Fruit fly (Drosophila melanogaster) whole organism, prepupa: Measurements from ENCODE around the gene CG10348.

Experiments used
- CG10631 ChIP-seq: fragments of 200-800 bp; sonication (Bioruptor generic); optimal IDR thresholded peaks from 2 replicates; lab custom pipeline; 2016; ENCODE audit warnings: missing biosample characterization, missing genetic modification characterization
- CG10669 ChIP-seq: fragments of 200-800 bp; sonication (Bioruptor generic); optimal IDR thresholded peaks from 3 replicates; lab custom pipeline; 2018; ENCODE audit warnings: missing biosample characterization, mild to moderate bottlenecking, missing genetic modification characterization, moderate library complexity
- CG11294 ChIP-seq: fragments of 200-800 bp; sonication (Bioruptor generic); IDR thresholded peaks from 2 replicates; pipeline ENCODE4 v1.3.6; 2022; ENCODE audit warnings: missing biosample characterization, missing genetic modification characterization
- CG11762 ChIP-seq: fragments of 200-800 bp; sonication (Bioruptor generic); optimal IDR thresholded peaks from 3 replicates; lab custom pipeline; 2016; ENCODE audit warnings: missing biosample characterization, missing genetic modification characterization; ENCODE audit not compliant: insufficient read depth
- CG11902 ChIP-seq: fragments of 200-800 bp; sonication (Bioruptor generic); optimal IDR thresholded peaks from 3 replicates; lab custom pipeline; 2016; ENCODE audit warnings: missing biosample characterization, missing genetic modification characterization
- CG15336 ChIP-seq: fragments of 200-800 bp; sonication (Bioruptor generic); IDR thresholded peaks from 2 replicates; pipeline ENCODE4 v1.3.6; 2022; ENCODE audit warnings: missing biosample characterization, missing genetic modification characterization
- CG1621 ChIP-seq: fragments of 200-800 bp; sonication (Bioruptor generic); optimal IDR thresholded peaks from 3 replicates; lab custom pipeline; 2018; ENCODE audit warnings: missing biosample characterization, mild to moderate bottlenecking, missing genetic modification characterization
- CG16779 ChIP-seq: fragments of 200-800 bp; sonication (Bioruptor generic); optimal IDR thresholded peaks from 3 replicates; lab custom pipeline; 2017; ENCODE audit warnings: missing biosample characterization, mild to moderate bottlenecking, missing genetic modification characterization
- CG3032 ChIP-seq: fragments of 200-800 bp; optimal IDR thresholded peaks from 2 replicates; lab custom pipeline; 2019; ENCODE audit warnings: missing biosample characterization, mild to moderate bottlenecking, missing genetic modification characterization, moderate library complexity
- CG31627 ChIP-seq: fragments of 200-800 bp; sonication (Bioruptor generic); optimal IDR thresholded peaks from 3 replicates; lab custom pipeline; 2016; ENCODE audit warnings: missing biosample characterization, missing genetic modification characterization
- CG32006 ChIP-seq: fragments of 200-800 bp; sonication (Bioruptor generic); optimal IDR thresholded peaks from 3 replicates; lab custom pipeline; 2017; ENCODE audit warnings: missing biosample characterization, mild to moderate bottlenecking, missing genetic modification characterization
- CG34406 ChIP-seq: fragments of 200-800 bp; sonication (Bioruptor generic); optimal IDR thresholded peaks from 3 replicates; lab custom pipeline; 2016; ENCODE audit warnings: missing biosample characterization, missing genetic modification characterization
- CG6163 ChIP-seq: fragments of 200-800 bp; sonication (Bioruptor generic); IDR thresholded peaks from 3 replicates; pipeline ENCODE4 v1.3.6; 2022; ENCODE audit warnings: missing biosample characterization, missing genetic modification characterization
- CG6276 ChIP-seq: fragments of 200-800 bp; sonication (Bioruptor generic); optimal IDR thresholded peaks from 2 replicates; lab custom pipeline; 2017; ENCODE audit warnings: missing biosample characterization, mild to moderate bottlenecking, missing genetic modification characterization
- CG6808 ChIP-seq: fragments of 200-800 bp; sonication (Bioruptor generic); optimal IDR thresholded peaks from 3 replicates; lab custom pipeline; 2017; ENCODE audit warnings: missing biosample characterization, missing genetic modification characterization, mild to moderate bottlenecking, moderate library complexity, missing genetic modification reagents
- CG7368 ChIP-seq: fragments of 200-800 bp; sonication (Bioruptor generic); optimal IDR thresholded peaks from 3 replicates; lab custom pipeline; 2016; ENCODE audit warnings: missing biosample characterization, missing genetic modification characterization
- CG8119 ChIP-seq: fragments of 200-800 bp; sonication (Bioruptor generic); IDR thresholded peaks from 3 replicates; pipeline ENCODE4 v1.3.6; 2022; ENCODE audit warnings: missing biosample characterization, missing genetic modification characterization
- CG8319 ChIP-seq: fragments of 200-800 bp; sonication (Bioruptor generic); optimal IDR thresholded peaks from 3 replicates; lab custom pipeline; 2016; ENCODE audit warnings: missing biosample characterization, missing genetic modification characterization
- CG8632 ChIP-seq: fragments of 200-800 bp; sonication (Bioruptor generic); optimal IDR thresholded peaks from 3 replicates; lab custom pipeline; 2016; ENCODE audit warnings: missing biosample characterization, missing genetic modification characterization
- CG9139 ChIP-seq: fragments of 200-800 bp; sonication (Bioruptor generic); optimal IDR thresholded peaks from 3 replicates; lab custom pipeline; 2017; ENCODE audit warnings: missing biosample characterization, mild to moderate bottlenecking, missing genetic modification characterization
- Eip75B ChIP-seq: fragments of 200-800 bp; sonication (Bioruptor generic); optimal IDR thresholded peaks from 3 replicates; lab custom pipeline; 2016; ENCODE audit warnings: missing biosample characterization, missing genetic modification characterization
- Eip78C ChIP-seq: fragments of 200-800 bp; sonication (Bioruptor generic); peaks from one replicate; lab custom pipeline; 2016; ENCODE audit warnings: missing biosample characterization, missing genetic modification characterization
- Eip93F ChIP-seq: fragments of 200-800 bp; sonication (Bioruptor generic); optimal IDR thresholded peaks from 2 replicates; lab custom pipeline; 2016; ENCODE audit warnings: missing biosample characterization, mild to moderate bottlenecking, missing genetic modification characterization
- Ets21C ChIP-seq: fragments of 200-800 bp; sonication (Bioruptor generic); optimal IDR thresholded peaks from 3 replicates; lab custom pipeline; 2016; ENCODE audit warnings: missing biosample characterization, missing genetic modification characterization
- Ets96B ChIP-seq: fragments of 200-800 bp; optimal IDR thresholded peaks from 2 replicates; lab custom pipeline; 2019; ENCODE audit warnings: missing biosample characterization, mild to moderate bottlenecking, missing genetic modification characterization, moderate library complexity
- Gug ChIP-seq: fragments of 200-800 bp; sonication (Bioruptor generic); IDR thresholded peaks from 2 replicates; pipeline ENCODE4 v1.3.6; 2022; ENCODE audit warnings: missing biosample characterization, missing genetic modification characterization
- Hr38 ChIP-seq: sonication (Bioruptor generic); optimal IDR thresholded peaks from 2 replicates; lab custom pipeline; 2016; ENCODE audit warnings: missing biosample characterization, missing genetic modification characterization
- Hr39 ChIP-seq: fragments of 200-800 bp; sonication (Bioruptor generic); optimal IDR thresholded peaks from 2 replicates; lab custom pipeline; 2016; ENCODE audit warnings: missing biosample characterization, missing genetic modification characterization
- Hr4 ChIP-seq: fragments of 200-800 bp; sonication (Bioruptor generic); optimal IDR thresholded peaks from 3 replicates; lab custom pipeline; 2016; ENCODE audit warnings: missing biosample characterization, missing genetic modification characterization
- Met ChIP-seq: fragments of 200-800 bp; sonication (Bioruptor generic); optimal IDR thresholded peaks from 3 replicates; lab custom pipeline; 2016; ENCODE audit warnings: missing biosample characterization, missing genetic modification characterization
- Smox ChIP-seq: fragments of 200-800 bp; sonication (Bioruptor generic); optimal IDR thresholded peaks from 3 replicates; lab custom pipeline; 2016; ENCODE audit warnings: missing biosample characterization, missing genetic modification characterization
- Sox14 ChIP-seq: fragments of 200-800 bp; sonication (Bioruptor generic); optimal IDR thresholded peaks from 3 replicates; lab custom pipeline; 2016; ENCODE audit warnings: missing biosample characterization, missing genetic modification characterization
- Sox15 ChIP-seq: fragments of 200-800 bp; sonication (Bioruptor generic); optimal IDR thresholded peaks from 3 replicates; lab custom pipeline; 2016; ENCODE audit warnings: missing biosample characterization, missing genetic modification characterization
- achi ChIP-seq: fragments of 200-800 bp; sonication (Bioruptor generic); optimal IDR thresholded peaks from 3 replicates; lab custom pipeline; 2016; ENCODE audit warnings: missing biosample characterization, missing genetic modification characterization
- acj6 ChIP-seq: fragments of 200-800 bp; sonication (Bioruptor generic); optimal IDR thresholded peaks from 3 replicates; lab custom pipeline; 2016; ENCODE audit warnings: missing biosample characterization, missing genetic modification characterization
- cyc ChIP-seq: fragments of 200-800 bp; sonication (Bioruptor generic); optimal IDR thresholded peaks from 3 replicates; lab custom pipeline; 2016; ENCODE audit warnings: missing biosample characterization, missing genetic modification characterization
- dac ChIP-seq: fragments of 200-800 bp; sonication (Bioruptor generic); optimal IDR thresholded peaks from 2 replicates; lab custom pipeline; 2017; ENCODE audit warnings: missing biosample characterization, mild to moderate bottlenecking, missing genetic modification characterization
- esn ChIP-seq: fragments of 200-800 bp; sonication (Bioruptor generic); optimal IDR thresholded peaks from 2 replicates; lab custom pipeline; 2016; ENCODE audit warnings: missing biosample characterization, mild to moderate bottlenecking, missing genetic modification characterization, moderate library complexity
- fd85E ChIP-seq: fragments of 200-800 bp; sonication (Bioruptor generic); optimal IDR thresholded peaks from 3 replicates; lab custom pipeline; 2016; ENCODE audit warnings: missing biosample characterization, missing genetic modification characterization
- fkh ChIP-seq: fragments of 200-800 bp; sonication (Bioruptor generic); optimal IDR thresholded peaks from 3 replicates; lab custom pipeline; 2017; ENCODE audit warnings: missing biosample characterization, mild to moderate bottlenecking, missing genetic modification characterization, moderate library complexity
- lz ChIP-seq: fragments of 200-800 bp; sonication (Bioruptor generic); optimal IDR thresholded peaks from 3 replicates; lab custom pipeline; 2016; ENCODE audit warnings: missing biosample characterization, missing genetic modification characterization
- net ChIP-seq: fragments of 200-800 bp; sonication (Bioruptor generic); optimal IDR thresholded peaks from 3 replicates; lab custom pipeline; 2016; ENCODE audit warnings: missing biosample characterization, missing genetic modification characterization
- pdm3 ChIP-seq: fragments of 200-800 bp; sonication (Bioruptor generic); optimal IDR thresholded peaks from 3 replicates; lab custom pipeline; 2016; ENCODE audit warnings: missing biosample characterization, missing genetic modification characterization
- ss ChIP-seq, 2 experiments: fragments of 200-800 bp; sonication (Bioruptor generic); optimal IDR thresholded peaks; 2 replicates in 1 of 2; 3 replicates in 1 of 2; lab custom pipeline; 2017 to 2018; ENCODE audit warnings: mild to moderate bottlenecking in 2 of 2, missing biosample characterization in 2 of 2, missing genetic modification characterization in 2 of 2, moderate library complexity in 1 of 2
- svp ChIP-seq: fragments of 200-800 bp; sonication (Bioruptor generic); peaks from one replicate; lab custom pipeline; 2016; ENCODE audit warnings: missing biosample characterization, missing genetic modification characterization
- topi ChIP-seq: fragments of 200-800 bp; sonication (Bioruptor generic); optimal IDR thresholded peaks from 3 replicates; lab custom pipeline; 2016; ENCODE audit warnings: missing biosample characterization, missing genetic modification characterization
- vri ChIP-seq: fragments of 200-800 bp; sonication (Bioruptor generic); optimal IDR thresholded peaks from 3 replicates; lab custom pipeline; 2016; ENCODE audit warnings: missing biosample characterization, mild to moderate bottlenecking, missing genetic modification characterization

Gene CG10348

DNA sequence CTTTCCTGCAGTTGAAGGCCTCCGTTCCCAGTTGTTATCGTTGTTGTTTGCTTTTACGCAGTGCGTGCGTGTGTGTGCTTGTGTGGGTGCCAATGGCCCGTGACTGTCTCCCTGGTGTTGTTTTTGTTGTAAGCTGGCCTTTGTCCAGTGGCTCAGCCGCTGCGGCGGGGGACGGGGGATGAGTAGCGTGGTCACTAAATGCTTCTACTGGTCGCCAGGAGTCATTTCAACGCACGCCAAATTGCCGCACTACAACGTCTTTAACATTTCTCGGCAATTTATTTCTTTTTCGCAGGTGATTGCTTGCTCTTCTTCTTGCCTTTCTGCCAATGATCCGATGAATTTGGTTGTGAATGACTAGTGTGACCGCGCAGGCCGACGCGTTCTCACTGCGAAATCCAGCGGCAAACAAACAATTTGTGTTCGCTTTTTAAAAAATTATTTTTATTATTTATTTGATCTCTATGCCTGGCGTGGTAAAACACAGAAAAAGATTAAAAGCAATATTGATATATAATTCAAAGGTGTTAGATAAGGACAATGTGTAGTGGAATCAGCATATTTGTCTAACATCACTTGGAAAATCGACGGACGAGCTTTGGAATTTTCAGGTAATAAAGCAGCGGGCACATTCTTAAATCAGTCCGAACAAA, 24.0 kb downstream of the CG10348 start, which contains the start of the genes Faf2 and Grip71 (continued):
- TF ChIP-seq cyc (GFP tag; lab: Kevin White, UChicago): peak; percentile 87
- TF ChIP-seq pdm3 (GFP tag; lab: Kevin White, UChicago): peak; percentile 89
- TF ChIP-seq Eip78C (GFP tag; lab: Kevin White, UChicago): peak; percentile 93
- peak; percentile 68 for TF ChIP-seq CG1621 (tag; lab: Kevin White, UChicago)
- peak; percentile 80 for TF ChIP-seq achi (GFP tag; lab: Kevin White, UChicago)
- peak; percentile 77 for TF ChIP-seq Ets96B (tag; lab: Kevin White, UChicago)
- no peak for TF ChIP-seq fd85E (GFP tag; lab: Kevin White, UChicago)
- peak; percentile 71 for TF ChIP-seq net (GFP tag; lab: Kevin White, UChicago)
- peak; percentile 85 for TF ChIP-seq CG11902 (GFP tag; lab: Kevin White, UChicago)
- peak; percentile 61 for TF ChIP-seq CG11762 (GFP tag; lab: Kevin White, UChicago)
- peak; percentile 94 for TF ChIP-seq Gug (GFP tag; lab: Robert Waterston, UW)
- TF ChIP-seq ss (GFP tag; optimal IDR thresholded peaks at IDR 0.05; lab: Kevin White, UChicago): peak; percentile 56 to 74
- peak; percentile 69 for TF ChIP-seq CG8632 (GFP tag; lab: Kevin White, UChicago)
- TF ChIP-seq Sox14 (GFP tag; lab: Kevin White, UChicago): peak; percentile 92
- TF ChIP-seq CG6808 (GFP tag; lab: Kevin White, UChicago): peak; percentile 46
- TF ChIP-seq, all 60 proteins: peak for 57

DNA sequence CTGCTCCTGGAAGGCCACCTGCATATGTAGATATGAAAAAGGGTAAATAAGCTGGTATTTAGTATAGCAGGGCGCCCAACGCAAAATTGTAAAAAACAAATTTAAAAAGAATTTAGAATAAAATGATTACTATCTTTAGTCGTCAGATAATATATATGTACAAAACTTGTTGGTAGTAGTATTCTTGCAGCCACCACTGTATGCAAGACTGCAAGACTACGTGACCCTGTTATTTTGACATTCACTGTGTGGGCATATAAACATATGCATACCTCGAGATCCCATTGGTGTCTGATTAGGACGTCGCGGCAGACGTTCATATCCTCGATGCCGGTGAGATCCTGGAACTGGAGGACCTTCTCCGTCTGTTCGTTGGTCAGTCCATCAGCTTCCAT, 24.5 kb downstream of the CG10348 start:
- TF ChIP-seq CG8319 (GFP tag; lab: Kevin White, UChicago) (peak; percentile 10), Hr38 (peak; percentile 5), Hr39 (GFP tag; lab: Kevin White, UChicago) (peak; percentile 58), CG7368 (GFP tag; lab: Kevin White, UChicago) (peak; percentile 47), esn (GFP tag; lab: Kevin White, UChicago) (peak; percentile 63), CG32006 (GFP tag; lab: Kevin White, UChicago) (peak; percentile 9), Met (GFP tag; lab: Kevin White, UChicago) (peak; percentile 56), CG34406 (no peak), Ets21C (no peak), fd85E (GFP tag; lab: Kevin White, UChicago) (no peak), CG31627 (GFP tag; lab: Kevin White, UChicago) (peak; percentile 63), topi (peak; percentile 62), Sox14 (GFP tag; lab: Kevin White, UChicago) (no peak), CG1621 (tag; lab: Kevin White, UChicago) (no peak), Hr4 (GFP tag; lab: Kevin White, UChicago) (peak; percentile 71), Sox15 (GFP tag; lab: Kevin White, UChicago) (no peak), svp (GFP tag; lab: Kevin White, UChicago) (no peak), CG6808 (GFP tag; lab: Kevin White, UChicago) (no peak), CG11902 (GFP tag; lab: Kevin White, UChicago) (peak; percentile 3), CG6276 (GFP tag; lab: Kevin White, UChicago) (no peak), vri (no peak), CG10631 (peak; percentile 44), achi (GFP tag; lab: Kevin White, UChicago) (peak; percentile 54), CG10669 (peak; percentile 11), CG11294 (GFP tag; lab: Robert Waterston, UW) (no peak), dac (no peak), cyc (GFP tag; lab: Kevin White, UChicago) (peak; percentile 34), lz (GFP tag; lab: Kevin White, UChicago) (peak; percentile 61), CG3032 (tag; lab: Kevin White, UChicago) (no peak), CG16779 (no peak), acj6 (GFP tag; lab: Kevin White, UChicago) (peak; percentile 27), CG8119 (GFP tag; lab: Robert Waterston, UW) (no peak), fkh (GFP tag; lab: Kevin White, UChicago) (peak; percentile 61), Smox (peak; percentile 63), Ets96B (tag; lab: Kevin White, UChicago) (no peak), Eip93F (GFP tag; lab: Kevin White, UChicago) (no peak), pdm3 (GFP tag; lab: Kevin White, UChicago) (peak; percentile 56), CG15336 (0 out of 2 replicates have a peak, but pooled peaks have one; percentile 15), Eip75B (GFP tag; lab: Kevin White, UChicago) (peak; percentile 44), Eip78C (GFP tag; lab: Kevin White, UChicago) (peak; percentile 89), CG9139 (GFP tag; lab: Kevin White, UChicago) (no peak), CG6163 (GFP tag; lab: Robert Waterston, UW) (peak; percentile 13; the same call in 1 of the 3 replicates), CG8632 (GFP tag; lab: Kevin White, UChicago) (no peak)
